Worm (Caenorhabditis elegans): ENCODE data around the gene math-42.

Gene math-42

ce11 chrII:2137235-2137634, 37.5 kb downstream of the math-42 start, which contains the start of gene C40A11.4:
Gene C40A11.4 (plus strand): TSS chrII:2137422.
- no peak for TF ChIP-seq nhr-12 (tag; optimal IDR thresholded peaks at IDR 0.05)
- TF ChIP-seq cnd-1 (tag; optimal IDR thresholded peaks at IDR 0.05): peak; percentile 74
- peak; percentile 35 for TF ChIP-seq nhr-2 (tag; optimal IDR thresholded peaks at IDR 0.05)
- TF ChIP-seq hlh-1 (tag; optimal IDR thresholded peaks at IDR 0.05): no peak
- peak; percentile 55 for TF ChIP-seq lin-32 (GFP tag; optimal IDR thresholded peaks at IDR 0.05)

- TF ChIP-seq nhr-2 (tag; optimal IDR thresholded peaks at IDR 0.05) (no peak), elt-3 (tag; optimal IDR thresholded peaks at IDR 0.05) (no peak), lin-32 (GFP tag; optimal IDR thresholded peaks at IDR 0.05) (peak; percentile 2), bed-3 (GFP tag; optimal IDR thresholded peaks at IDR 0.05) (no peak), lin-13 (tag; optimal IDR thresholded peaks at IDR 0.05) (no peak), M03D4.4 (tag; optimal IDR thresholded peaks at IDR 0.05) (no peak), unc-39 (tag; optimal IDR thresholded peaks at IDR 0.05) (no peak), hlh-1 (tag; optimal IDR thresholded peaks at IDR 0.05) (no peak), cnd-1 (tag; optimal IDR thresholded peaks at IDR 0.05) (peak; percentile 91), nhr-237 (tag; optimal IDR thresholded peaks at IDR 0.05) (no peak), blmp-1 (tag; optimal IDR thresholded peaks at IDR 0.05) (no peak), nhr-12 (tag; optimal IDR thresholded peaks at IDR 0.05) (no peak), nhr-76 (tag; optimal IDR thresholded peaks at IDR 0.05) (no peak), flh-1 (GFP tag; optimal IDR thresholded peaks at IDR 0.05) (no peak), unc-120 (tag; optimal IDR thresholded peaks at IDR 0.05; ENCODE audit: poor library complexity, severe bottlenecking) (no peak)
Measured at ce11 chrII:2138901-2139300, 39.2 kb downstream of the math-42 start.

- no peak for TF ChIP-seq ceh-83 (GFP tag; optimal IDR thresholded peaks at IDR 0.05)
- TF ChIP-seq ceh-43 (GFP tag; optimal IDR thresholded peaks at IDR 0.05): no peak
- no peak for TF ChIP-seq sem-2 (GFP tag; optimal IDR thresholded peaks at IDR 0.05)
- no peak for TF ChIP-seq snpc-4 (tag; optimal IDR thresholded peaks at IDR 0.05)
- no peak for TF ChIP-seq ham-2 (GFP tag; optimal IDR thresholded peaks at IDR 0.05)
- no peak for TF ChIP-seq cnd-1 (tag; optimal IDR thresholded peaks at IDR 0.05)
- TF ChIP-seq hlh-1 (tag; optimal IDR thresholded peaks at IDR 0.05): no peak
- no peak for TF ChIP-seq M03D4.4 (tag; optimal IDR thresholded peaks at IDR 0.05)
- TF ChIP-seq mls-2 (tag; optimal IDR thresholded peaks at IDR 0.05): no peak
- TF ChIP-seq lin-32 (GFP tag; optimal IDR thresholded peaks at IDR 0.05): no peak
Measured at ce11 chrII:2140817-2141216, 41.1 kb downstream of the math-42 start, which contains the start of gene C40A11.3. Gene C40A11.3 (plus strand): TSS chrII:2141117.

ce11 chrII:2145566-2145965, 45.8 kb downstream of the math-42 start, which contains the start of gene C40A11.6:
Gene C40A11.6 (minus strand): TSS chrII:2145666.
- TF ChIP-seq mep-1 (tag; optimal IDR thresholded peaks at IDR 0.05) (no peak), nhr-237 (tag; optimal IDR thresholded peaks at IDR 0.05) (no peak), nhr-2 (tag; optimal IDR thresholded peaks at IDR 0.05) (no peak), blmp-1 (tag; optimal IDR thresholded peaks at IDR 0.05) (no peak), snpc-4 (tag; optimal IDR thresholded peaks at IDR 0.05) (no peak), nhr-12 (tag; optimal IDR thresholded peaks at IDR 0.05) (no peak), cnd-1 (tag; optimal IDR thresholded peaks at IDR 0.05) (peak; percentile 51), sptf-1 (tag; optimal IDR thresholded peaks at IDR 0.05) (no peak), elt-3 (tag; optimal IDR thresholded peaks at IDR 0.05) (no peak), ceh-39 (tag; optimal IDR thresholded peaks at IDR 0.05) (peak; percentile 22), zip-8 (tag; optimal IDR thresholded peaks at IDR 0.05) (no peak), tbx-8 (GFP tag; optimal IDR thresholded peaks at IDR 0.05) (no peak)

- TF ChIP-seq sem-2 (GFP tag; optimal IDR thresholded peaks at IDR 0.05): no peak
- TF ChIP-seq mls-2 (tag; optimal IDR thresholded peaks at IDR 0.05): no peak
- TF ChIP-seq elt-3 (tag; optimal IDR thresholded peaks at IDR 0.05): no peak
- no peak for TF ChIP-seq blmp-1 (tag; optimal IDR thresholded peaks at IDR 0.05)
- no peak for TF ChIP-seq ham-2 (GFP tag; optimal IDR thresholded peaks at IDR 0.05)
- no peak for TF ChIP-seq ceh-83 (GFP tag; optimal IDR thresholded peaks at IDR 0.05)
- no peak for TF ChIP-seq nhr-237 (tag; optimal IDR thresholded peaks at IDR 0.05)
- no peak for TF ChIP-seq nhr-76 (tag; optimal IDR thresholded peaks at IDR 0.05)
- no peak for TF ChIP-seq ztf-11 (tag; optimal IDR thresholded peaks at IDR 0.05)
- no peak for TF ChIP-seq nhr-2 (tag; optimal IDR thresholded peaks at IDR 0.05)
- TF ChIP-seq ces-1 (GFP tag; optimal IDR thresholded peaks at IDR 0.05): no peak
- TF ChIP-seq pha-4 (tag; optimal IDR thresholded peaks at IDR 0.05): no peak
- no peak for TF ChIP-seq unc-62 (GFP tag; optimal IDR thresholded peaks at IDR 0.05)
- TF ChIP-seq unc-120 (tag; optimal IDR thresholded peaks at IDR 0.05; ENCODE audit: poor library complexity, severe bottlenecking): no peak
- no peak for TF ChIP-seq lin-13 (tag; optimal IDR thresholded peaks at IDR 0.05)
- no peak for TF ChIP-seq elt-1 (tag; optimal IDR thresholded peaks at IDR 0.05; ENCODE audit: borderline replicate concordance, insufficient read depth)
- TF ChIP-seq nhr-12 (tag; optimal IDR thresholded peaks at IDR 0.05): no peak
Measured at ce11 chrII:2146900-2147375, 47.2 kb downstream of the math-42 start, which contains the start of gene C40A11.2. Gene C40A11.2 (plus strand): TSS chrII:2146950.
